Worm (Caenorhabditis elegans): Measurements from ENCODE around the gene ret-1.

- TF ChIP-seq B0336.3 (GFP tag; IDR thresholded peaks at IDR 0.05), result no peak
- TF ChIP-seq nfya-2 (GFP tag; IDR thresholded peaks at IDR 0.05), result no peak
- peak; percentile 17; the same call in 1 of the 2 replicates for TF ChIP-seq F33H1.4 (GFP tag; IDR thresholded peaks at IDR 0.05)
Observed at ce11 chrV:14855626-14856025, 8.4 kb upstream of the ret-1 start.

Data from whole organism, young adult.